Worm (Caenorhabditis elegans): ENCODE measurements around the gene F20G2.1.

F20G2.1 gene

DNA sequence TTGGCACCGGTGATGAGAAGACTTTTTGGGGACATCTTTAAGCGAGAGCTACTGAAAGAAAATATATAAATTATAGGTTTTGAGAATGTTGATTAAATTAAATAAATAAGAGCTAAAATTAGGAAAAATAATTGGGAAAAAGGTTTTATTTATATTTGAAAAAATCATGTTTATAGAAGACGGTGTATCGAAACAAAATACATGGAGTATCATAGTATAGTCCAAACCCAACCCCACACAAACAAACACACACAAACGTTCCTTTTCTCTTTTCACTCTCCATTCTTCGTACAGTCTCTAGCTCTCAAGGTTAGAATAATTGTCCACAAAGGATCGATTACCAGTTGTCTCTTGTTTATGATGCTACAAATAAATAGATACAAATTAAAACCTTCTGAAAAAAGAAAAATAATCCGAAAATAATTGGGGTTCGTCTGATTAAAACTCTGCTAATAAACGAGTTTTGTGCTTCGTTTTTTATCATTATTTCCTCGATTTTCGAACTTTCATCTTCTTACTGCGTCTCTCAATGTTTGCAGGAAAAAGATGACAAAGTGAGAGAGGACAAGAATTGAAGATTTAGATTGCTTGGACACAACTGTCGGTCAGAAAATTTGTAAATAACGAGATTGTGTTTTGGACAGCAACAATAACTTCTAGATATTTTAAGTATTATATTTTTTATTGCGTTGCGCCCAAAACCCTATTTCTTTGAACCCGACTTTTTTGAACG, 3.1 kb upstream of the F20G2.1 start, which contains the start of gene F20G2.2:
TSS of gene F20G2.2 (minus strand) at position 51 of the 733 bp plus-strand sequence.
- TF ChIP-seq C38D4.7 (GFP tag; optimal IDR thresholded peaks at IDR 0.05) (no peak), ceh-18 (tag; optimal IDR thresholded peaks at IDR 0.05) (no peak)

DNA sequence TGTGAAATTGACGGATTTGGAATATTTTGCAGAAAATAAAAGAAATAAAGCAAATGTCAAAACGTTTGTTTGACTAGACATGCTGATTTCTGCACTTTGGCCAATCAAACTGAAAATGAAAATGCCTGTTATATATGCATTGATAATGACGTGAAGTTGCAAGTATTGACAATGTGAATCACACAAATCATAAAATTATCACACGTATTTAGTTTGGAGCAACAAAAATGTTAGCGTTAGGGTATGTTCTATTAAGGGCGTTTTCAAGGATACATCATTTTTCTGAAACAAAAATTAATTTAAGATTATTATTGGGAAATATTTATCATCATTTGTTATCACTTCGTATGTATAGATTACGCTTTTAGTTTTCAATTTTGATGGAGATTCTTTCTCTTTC, 1.6 kb downstream of the F20G2.1 start, which contains the start of gene cld-9:
TSS of gene cld-9 (minus strand) at position 81 of the 400 bp plus-strand sequence.
- no peak for TF ChIP-seq ceh-31 (tag; optimal IDR thresholded peaks at IDR 0.05)

DNA sequence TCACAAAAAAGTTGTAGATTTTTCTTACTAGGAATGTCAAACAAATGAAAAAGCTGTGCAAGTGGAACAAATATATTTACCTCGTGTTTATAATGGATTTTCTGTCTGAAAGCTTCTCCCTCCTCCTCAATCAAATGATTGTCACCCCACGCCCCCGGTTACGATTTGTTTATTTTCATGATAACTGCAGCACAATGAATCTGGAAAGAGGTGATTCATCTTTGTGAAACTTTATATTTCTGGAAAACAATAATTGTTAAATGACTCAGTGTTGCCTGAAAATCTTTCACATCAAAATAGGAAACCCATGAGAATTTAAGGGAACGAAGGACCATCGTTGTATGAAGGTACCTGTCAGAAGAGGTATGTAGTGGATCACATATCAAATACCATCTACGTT, 4.7 kb downstream of the F20G2.1 start, which contains the start of gene F35E12.10:
TSS of gene F35E12.10 (minus strand) at position 101 of the 400 bp plus-strand sequence.
- TF ChIP-seq elt-2 (tag; optimal IDR thresholded peaks at IDR 0.05) (no peak), nhr-232 (tag; optimal IDR thresholded peaks at IDR 0.05) (no peak), ceh-6 (GFP tag; optimal IDR thresholded peaks at IDR 0.05) (no peak), ceh-24 (tag; optimal IDR thresholded peaks at IDR 0.05) (no peak), npax-4 (tag; optimal IDR thresholded peaks at IDR 0.05) (no peak), pha-4 (tag; optimal IDR thresholded peaks at IDR 0.05) (no peak), nfya-1 (tag; optimal IDR thresholded peaks at IDR 0.05) (no peak), ttx-3 (tag; optimal IDR thresholded peaks at IDR 0.05) (no peak)

DNA sequence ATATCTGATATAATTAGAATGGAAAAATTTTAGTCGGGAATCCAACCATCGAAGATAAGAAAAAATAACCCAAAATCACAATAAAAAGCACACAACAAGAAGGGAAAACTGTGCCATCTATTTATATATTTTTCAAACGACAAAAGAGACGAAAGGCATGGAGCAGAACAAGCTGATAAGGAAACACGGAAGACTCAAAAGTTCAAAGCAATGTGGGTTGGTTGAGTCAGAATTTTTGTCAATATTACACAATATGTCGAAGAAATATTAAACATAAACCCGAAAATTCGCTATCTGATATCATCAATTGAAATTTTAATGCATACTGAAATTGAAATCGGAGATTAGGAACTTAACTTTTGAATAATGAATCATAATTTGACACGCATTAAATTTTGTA, 8.5 kb downstream of the F20G2.1 start, which contains the start of gene F35E12.9:
TSS of gene F35E12.9 (minus strand) at position 227 of the 400 bp plus-strand sequence.
- TF ChIP-seq pha-2 (tag; optimal IDR thresholded peaks at IDR 0.05), result no peak
- no peak for TF ChIP-seq syd-9 (tag; optimal IDR thresholded peaks at IDR 0.05)
- no peak for TF ChIP-seq hlh-15 (tag; optimal IDR thresholded peaks at IDR 0.05)
- TF ChIP-seq fkh-10 (GFP tag; optimal IDR thresholded peaks at IDR 0.05), result no peak
- TF ChIP-seq unc-55 (GFP tag; optimal IDR thresholded peaks at IDR 0.05), result no peak
- peak; percentile 29 for TF ChIP-seq elt-2 (tag; optimal IDR thresholded peaks at IDR 0.05)

DNA sequence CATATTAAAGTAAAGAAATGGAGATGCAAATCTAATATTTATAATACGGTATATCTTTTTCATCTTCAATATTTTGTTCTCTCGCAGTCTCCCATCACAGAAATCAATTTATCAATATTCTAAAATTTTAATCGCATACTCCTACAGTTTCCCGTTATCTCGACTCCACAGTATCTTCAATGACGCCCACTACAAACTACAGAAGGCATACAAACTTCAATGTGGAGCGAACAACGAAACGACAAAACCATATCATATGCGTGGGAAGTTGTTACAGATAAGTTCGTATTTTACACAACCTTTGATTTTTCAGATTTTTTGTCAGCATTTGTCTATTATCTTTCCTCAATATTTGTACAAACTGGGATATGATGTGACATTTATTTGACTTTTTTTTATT, 13.5 kb downstream of the F20G2.1 start:
- TF ChIP-seq unc-42 (tag; optimal IDR thresholded peaks at IDR 0.05) (no peak), ets-4 (tag; optimal IDR thresholded peaks at IDR 0.05) (no peak), hlh-30 (tag; optimal IDR thresholded peaks at IDR 0.05; ENCODE audit: insufficient read depth) (no peak), C08G9.2 (tag; optimal IDR thresholded peaks at IDR 0.05) (no peak), ztf-16 (tag; optimal IDR thresholded peaks at IDR 0.05) (no peak), ceh-30 (tag; optimal IDR thresholded peaks at IDR 0.05) (no peak), elt-2 (tag; optimal IDR thresholded peaks at IDR 0.05) (no peak), fkh-6 (tag; optimal IDR thresholded peaks at IDR 0.05) (no peak), Y22D7AL.16 (tag; optimal IDR thresholded peaks at IDR 0.05) (no peak), ceh-19 (GFP tag; optimal IDR thresholded peaks at IDR 0.05) (no peak), pat-9 (tag; optimal IDR thresholded peaks at IDR 0.05) (no peak), madf-2 (tag; optimal IDR thresholded peaks at IDR 0.05) (no peak), pros-1 (tag; optimal IDR thresholded peaks at IDR 0.05) (no peak)

DNA sequence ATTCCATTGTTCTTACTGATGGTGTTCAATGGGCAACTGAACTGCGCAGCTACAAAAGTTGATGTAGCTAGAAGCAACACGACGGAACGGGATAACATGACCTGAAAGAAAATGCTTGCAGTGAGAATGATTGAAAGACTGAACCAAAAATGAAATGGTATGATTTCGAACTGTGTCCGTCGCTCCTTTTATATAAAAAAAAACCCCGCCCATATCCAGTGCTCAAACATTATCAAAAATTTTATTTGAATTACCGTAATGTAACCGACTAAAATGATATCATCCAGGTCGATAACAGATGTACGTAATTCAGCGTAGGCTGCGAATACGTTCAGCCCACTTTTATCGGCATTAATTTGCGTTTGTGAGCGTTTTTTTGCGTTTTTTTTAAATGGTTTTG, 15.0 kb downstream of the F20G2.1 start, which contains the start of gene irg-5:
TSS of gene irg-5 (minus strand) at position 101 of the 400 bp plus-strand sequence.
- no peak for TF ChIP-seq pha-4 (tag; optimal IDR thresholded peaks at IDR 0.05)

DNA sequence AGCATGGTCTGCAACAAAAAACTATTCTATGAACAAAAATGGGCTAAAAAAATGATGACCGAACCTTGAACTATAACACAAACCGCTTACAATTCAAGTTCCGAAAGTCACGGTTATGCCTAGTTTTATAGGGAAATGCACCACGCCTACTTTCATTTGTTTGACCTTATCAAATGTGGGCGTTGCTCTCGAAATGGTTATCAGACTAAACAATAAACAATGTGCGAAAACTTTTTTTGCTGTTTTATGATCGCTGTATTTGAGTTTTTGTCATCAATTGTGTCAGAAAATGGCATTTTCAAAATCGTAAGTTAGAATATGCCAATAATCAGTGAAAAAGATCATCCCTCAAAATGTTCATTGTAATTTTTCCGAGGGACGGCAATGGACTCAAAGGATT, 17.2 kb downstream of the F20G2.1 start, which contains the start of gene F35E12.6:
TSS of gene F35E12.6 (minus strand) at position 101 of the 400 bp plus-strand sequence.
- TF ChIP-seq sox-2 (GFP tag; IDR thresholded peaks at IDR 0.05) (no peak), C38D4.7 (GFP tag; optimal IDR thresholded peaks at IDR 0.05) (no peak), unc-3 (GFP tag; conservative IDR thresholded peaks at IDR 0.05) (no peak), unc-3 (tag; optimal IDR thresholded peaks at IDR 0.05) (no peak), hlh-6 (tag; optimal IDR thresholded peaks at IDR 0.05) (no peak), K02D7.2 (tag; optimal IDR thresholded peaks at IDR 0.05) (no peak)
